Worm (Caenorhabditis elegans) whole organism, late embryonic: ENCODE data around the gene Y116F11B.7.

Experiments used
- F13H6.1 ChIP-seq: sonication (generic microtip); optimal IDR thresholded peaks from 2 replicates; lab custom pipeline; 2016; ENCODE audit warnings: missing genetic modification characterization, missing compliant biosample characterization
- ceh-18 ChIP-seq: sonication (generic microtip); optimal IDR thresholded peaks from 2 replicates; lab custom pipeline; 2016; ENCODE audit warnings: missing genetic modification characterization, missing compliant biosample characterization
- ceh-45 ChIP-seq: fragments of 200-800 bp; sonication (Bioruptor generic); IDR thresholded peaks from 2 replicates; pipeline ENCODE4 v1.3.6; 2022; ENCODE audit warnings: missing genetic modification reagents, missing genetic modification characterization, missing compliant biosample characterization
- ceh-48 ChIP-seq: sonication (generic microtip); optimal IDR thresholded peaks from 2 replicates; lab custom pipeline; 2016; ENCODE audit warnings: missing genetic modification characterization, inconsistent platforms, missing compliant biosample characterization
- elt-2 ChIP-seq: sonication (generic microtip); optimal IDR thresholded peaks from 2 replicates; lab custom pipeline; 2016; ENCODE audit warnings: missing genetic modification reagents, missing genetic modification characterization, missing compliant biosample characterization
- madf-2 ChIP-seq: sonication (generic microtip); optimal IDR thresholded peaks from 2 replicates; lab custom pipeline; 2017; ENCODE audit warnings: missing genetic modification characterization, missing compliant biosample characterization
- nhr-11 ChIP-seq: fragments of 150-350 bp; optimal IDR thresholded peaks from 2 replicates; lab custom pipeline; 2014; ENCODE audit warnings: missing biosample characterization, missing genetic modification characterization
- pha-2 ChIP-seq: sonication (generic microtip); optimal IDR thresholded peaks from 2 replicates; lab custom pipeline; 2017; ENCODE audit warnings: mild to moderate bottlenecking, missing genetic modification characterization, missing compliant biosample characterization
- rnt-1 ChIP-seq: sonication (generic microtip); optimal IDR thresholded peaks from 2 replicates; lab custom pipeline; 2016; ENCODE audit warnings: missing genetic modification characterization, missing compliant biosample characterization

DNA sequence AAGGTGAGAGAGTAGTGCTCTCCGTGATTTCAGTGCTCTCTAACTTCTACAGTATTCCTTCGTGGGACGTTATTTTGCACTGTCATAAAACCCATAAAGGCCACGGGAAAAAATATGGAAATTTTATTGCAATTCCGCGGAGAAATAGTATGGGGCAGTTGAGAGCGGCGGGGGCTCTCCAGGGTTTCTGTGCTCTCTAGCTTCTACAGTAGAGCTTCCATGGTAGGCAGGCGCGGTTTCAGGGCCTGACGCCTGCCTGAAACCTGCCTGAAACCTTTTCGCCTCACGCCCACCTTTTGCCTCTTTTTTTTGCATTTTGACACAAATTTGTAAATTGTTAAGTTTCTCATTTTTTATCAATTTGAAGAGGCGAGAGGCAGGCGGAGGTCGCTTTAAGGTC is 8.8 kb downstream of the Y116F11B.7 start:
- TF ChIP-seq pha-2 (tag; lab: Kevin White, UChicago) (no peak), rnt-1 (no peak), nhr-11 (no peak), madf-2 (tag; lab: Kevin White, UChicago) (no peak), ceh-45 (GFP tag; lab: Robert Waterston, UW) (no peak), ceh-18 (tag; lab: Kevin White, UChicago) (no peak), elt-2 (tag; lab: Kevin White, UChicago) (no peak), F13H6.1 (no peak), ceh-48 (tag; lab: Kevin White, UChicago) (no peak)
